Fruit fly (Drosophila melanogaster) Kc167 (cell line): Measurements from ENCODE around the gene Irk1.

Experiments
- Myc ChIP-seq: fragments of >200 bp; optimal IDR thresholded peaks from 2 replicates; lab custom pipeline; 2017; ENCODE audit warnings: missing external identifiers
- Sin3A ChIP-seq: fragments of >200 bp; optimal IDR thresholded peaks from 2 replicates; lab custom pipeline; 2018; ENCODE audit warnings: missing external identifiers
- h ChIP-seq: fragments of >200 bp; optimal IDR thresholded peaks from 3 replicates; lab custom pipeline; 2018; ENCODE audit warnings: missing external identifiers
- insv ChIP-seq: fragments of >200 bp; optimal IDR thresholded peaks from 3 replicates; lab custom pipeline; 2018; ENCODE audit warnings: missing external identifiers
- psq ChIP-seq: fragments of >200 bp; optimal IDR thresholded peaks from 2 replicates; lab custom pipeline; 2017; ENCODE audit warnings: missing external identifiers
- ttk ChIP-seq: sonication (Bioruptor generic); optimal IDR thresholded peaks from 2 replicates; lab custom pipeline; 2017; ENCODE audit warnings: missing external identifiers

DNA sequence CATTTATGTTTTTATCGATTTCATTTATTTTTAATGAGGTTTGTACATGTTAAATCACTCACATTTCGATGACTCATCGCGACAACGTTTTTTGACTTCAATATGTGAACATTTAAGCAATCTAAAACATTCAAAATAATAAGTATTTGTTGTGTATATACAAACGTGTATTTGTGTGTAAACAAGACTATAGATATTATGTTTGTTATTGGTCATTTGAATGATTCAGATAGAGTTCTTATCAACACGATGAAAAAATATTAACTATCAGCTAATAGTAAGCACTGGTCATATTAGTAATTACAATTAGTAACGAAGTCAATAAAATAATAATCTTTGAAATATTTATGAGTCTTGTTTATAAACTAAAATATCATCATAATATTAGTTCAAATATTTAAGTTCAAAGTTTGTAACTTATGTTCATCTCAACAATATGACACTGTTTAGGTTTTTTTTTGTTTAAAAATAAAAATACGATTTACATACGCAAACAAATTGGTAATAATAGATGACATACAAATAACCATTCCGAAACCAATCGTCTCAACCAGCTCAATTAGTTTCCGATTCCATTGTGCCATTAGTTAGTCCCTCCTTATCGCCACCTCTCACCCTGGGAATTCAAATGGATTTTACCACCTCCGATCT lies 13.0 kb downstream of the Irk1 start:
- no peak for TF ChIP-seq h
- TF ChIP-seq ttk = no peak
- no peak for TF ChIP-seq insv (lab: Kevin White, UChicago)
- no peak for TF ChIP-seq Sin3A
- no peak for TF ChIP-seq psq (lab: Kevin White, UChicago)
- no peak for TF ChIP-seq Myc (lab: Kevin White, UChicago)
